Worm (Caenorhabditis elegans): ENCODE data around the gene mig-38.

DNA sequence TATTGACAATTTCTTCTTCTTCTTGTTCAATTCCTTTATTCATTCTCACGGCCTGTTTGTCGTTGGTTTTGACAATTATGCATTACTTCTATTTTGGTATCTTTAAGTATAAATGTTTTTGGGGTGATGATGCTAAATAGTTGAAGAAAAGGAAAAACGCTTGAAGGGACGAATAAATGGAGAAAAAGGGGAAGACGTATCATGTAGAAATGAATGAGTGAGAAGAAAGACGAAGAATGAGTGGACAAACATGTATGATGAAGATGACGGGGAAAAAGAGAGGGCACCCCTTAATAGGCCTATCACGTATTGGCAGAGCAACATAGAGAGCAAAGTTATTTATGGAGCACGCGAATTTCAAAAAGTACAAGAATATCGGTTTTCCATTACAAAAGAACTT is 45.4 kb upstream of the mig-38 start, which contains the start of gene M04B2.7:
- TF ChIP-seq ama-1 (optimal IDR thresholded peaks at IDR 0.05), result no peak
- no peak for TF ChIP-seq tbx-11 (GFP tag; IDR thresholded peaks at IDR 0.05)
- no peak for TF ChIP-seq pes-1 (GFP tag; IDR thresholded peaks at IDR 0.05)
- TF ChIP-seq tbx-37 (GFP tag; conservative IDR thresholded peaks at IDR 0.05), result no peak
- TF ChIP-seq tra-4 (tag; optimal IDR thresholded peaks at IDR 0.05), result no peak
- TF ChIP-seq hmg-4 (GFP tag; optimal IDR thresholded peaks at IDR 0.05), result no peak
- TF ChIP-seq flt-1 (GFP tag; IDR thresholded peaks at IDR 0.05), result no peak
- no peak for TF ChIP-seq hnd-1 (tag; optimal IDR thresholded peaks at IDR 0.05)
- TF ChIP-seq ets-7 (tag; optimal IDR thresholded peaks at IDR 0.05), result no peak
- no peak for TF ChIP-seq ceh-36 (tag; optimal IDR thresholded peaks at IDR 0.05)
- no peak for TF ChIP-seq F13C5.2 (tag; optimal IDR thresholded peaks at IDR 0.05)

Data from whole organism, early embryonic.